Fruit fly (Drosophila melanogaster) whole organism, pupa: ENCODE results near the gene CG43115.

Experiments used
- CG15710 ChIP-seq: fragments of 200-800 bp; sonication (Bioruptor generic); optimal IDR thresholded peaks from 2 replicates; lab custom pipeline; 2018; ENCODE audit warnings: missing biosample characterization, mild to moderate bottlenecking, missing genetic modification characterization, moderate library complexity
- CG34367 ChIP-seq: fragments of 200-800 bp; sonication (Bioruptor generic); optimal IDR thresholded peaks from 2 replicates; lab custom pipeline; 2018; ENCODE audit warnings: missing biosample characterization, mild to moderate bottlenecking, missing genetic modification characterization
- EcR ChIP-seq: fragments of 200-800 bp; sonication (Bioruptor generic); optimal IDR thresholded peaks from 3 replicates; lab custom pipeline; 2019; ENCODE audit warnings: missing biosample characterization, missing genetic modification characterization, mild to moderate bottlenecking, moderate library complexity, missing genetic modification reagents
- Pif1B ChIP-seq: fragments of 200-800 bp; sonication (Bioruptor generic); optimal IDR thresholded peaks from 3 replicates; lab custom pipeline; 2016; ENCODE audit warnings: missing biosample characterization, missing genetic modification characterization

DNA sequence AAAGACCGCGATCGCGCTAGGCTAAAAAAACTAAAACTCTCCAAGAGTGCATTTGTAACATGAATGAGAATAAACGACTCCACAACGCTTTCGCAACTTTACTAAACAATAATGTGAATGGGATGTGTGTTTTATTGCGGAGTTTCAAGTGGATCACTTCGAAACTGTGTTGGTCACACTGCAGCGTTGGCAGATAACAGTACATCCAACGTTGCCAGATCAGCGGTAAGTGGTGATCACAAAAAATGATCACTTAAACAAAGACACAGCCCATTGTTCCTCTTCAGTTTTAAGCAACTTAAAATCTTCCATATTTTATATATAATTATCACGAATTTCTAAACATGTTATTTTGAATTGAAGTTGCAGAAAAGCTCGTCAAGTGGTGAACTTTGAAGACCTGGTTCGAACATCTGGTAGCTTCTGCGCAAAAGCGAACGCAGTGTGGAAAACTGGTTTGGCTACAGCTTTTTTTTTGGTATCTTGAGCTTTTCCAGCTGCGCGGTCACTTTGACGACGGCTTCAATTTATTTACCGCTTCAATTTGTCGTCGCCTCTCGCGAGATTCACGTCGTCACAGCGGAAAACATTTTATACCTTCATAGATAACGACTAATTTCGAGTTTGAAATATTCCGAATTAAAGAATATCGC, 15.8 kb downstream of the CG43115 start, which contains the start of gene CG5921:
- TF ChIP-seq CG15710 (tag; lab: Kevin White, UChicago) (no peak), Pif1B (GFP tag; lab: Kevin White, UChicago) (no peak), EcR (GFP tag; lab: Kevin White, UChicago) (no peak), CG34367 (no peak)
